Worm (Caenorhabditis elegans) whole organism, early embryonic: ENCODE results near the gene coh-3.

Source experiments
- B0310.2 ChIP-seq: sonication (generic microtip); optimal IDR thresholded peaks from 2 replicates; lab custom pipeline; 2016; ENCODE audit warnings: mild to moderate bottlenecking, missing genetic modification characterization, missing compliant biosample characterization
- F13C5.2 ChIP-seq: sonication (generic microtip); optimal IDR thresholded peaks from 2 replicates; lab custom pipeline; 2017; ENCODE audit warnings: mild to moderate bottlenecking, missing genetic modification characterization, inconsistent platforms, missing compliant biosample characterization
- aly-1 ChIP-seq: sonication (generic microtip); optimal IDR thresholded peaks from 2 replicates; lab custom pipeline; 2016; ENCODE audit warnings: missing genetic modification characterization, missing compliant biosample characterization
- ama-1 ChIP-seq: fragments of 150-350 bp; optimal IDR thresholded peaks from 2 replicates; lab custom pipeline; 2014
- ceh-13 ChIP-seq: fragments of 200-800 bp; sonication (Bioruptor generic); optimal IDR thresholded peaks from 2 replicates; lab custom pipeline; 2018; ENCODE audit warnings: mild to moderate bottlenecking, missing genetic modification characterization, missing compliant biosample characterization
- ceh-36 ChIP-seq: sonication (generic microtip); optimal IDR thresholded peaks from 2 replicates; lab custom pipeline; 2016; ENCODE audit warnings: missing genetic modification characterization, inconsistent platforms, missing compliant biosample characterization
- ets-7 ChIP-seq: sonication (generic microtip); optimal IDR thresholded peaks from 2 replicates; lab custom pipeline; 2016; ENCODE audit warnings: missing genotype, missing genetic modification characterization, missing compliant biosample characterization
- flt-1 ChIP-seq: fragments of 200-800 bp; sonication (Bioruptor generic); IDR thresholded peaks from 2 replicates; pipeline ENCODE4 v1.3.6; 2022; ENCODE audit warnings: missing genetic modification characterization, missing compliant biosample characterization
- hmbx-1 ChIP-seq: sonication (generic microtip); optimal IDR thresholded peaks from 2 replicates; lab custom pipeline; 2016; ENCODE audit warnings: mild to moderate bottlenecking, missing genetic modification characterization, missing compliant biosample characterization
- hmg-4 ChIP-seq: fragments of 200-800 bp; sonication (Bioruptor generic); optimal IDR thresholded peaks from 2 replicates; lab custom pipeline; 2018; ENCODE audit warnings: mild to moderate bottlenecking, missing genetic modification characterization, missing compliant biosample characterization
- hnd-1 ChIP-seq: sonication (generic microtip); optimal IDR thresholded peaks from 2 replicates; lab custom pipeline; 2016; ENCODE audit warnings: missing genetic modification characterization, missing compliant biosample characterization
- pes-1 ChIP-seq: fragments of 200-800 bp; sonication (Bioruptor generic); IDR thresholded peaks from 2 replicates; pipeline ENCODE4 v1.3.6; 2022; ENCODE audit warnings: missing genetic modification reagents, missing genetic modification characterization, missing compliant biosample characterization
- scrt-1 ChIP-seq: fragments of 200-800 bp; sonication (Bioruptor generic); IDR thresholded peaks from 2 replicates; pipeline ENCODE4 v1.3.6; 2022; ENCODE audit warnings: missing genetic modification characterization, missing compliant biosample characterization
- sea-1 ChIP-seq: fragments of 200-800 bp; sonication (Bioruptor generic); conservative IDR thresholded peaks from 2 replicates; pipeline ENCODE4 v1.3.6; 2022; ENCODE audit warnings: missing genetic modification characterization, missing compliant biosample characterization
- tbx-11 ChIP-seq: fragments of 200-800 bp; sonication (Bioruptor generic); IDR thresholded peaks from 2 replicates; pipeline ENCODE4 v1.3.6; 2022; ENCODE audit warnings: missing genetic modification characterization, missing compliant biosample characterization
- tbx-37 ChIP-seq: fragments of 200-800 bp; sonication (Bioruptor generic); conservative IDR thresholded peaks from 2 replicates; pipeline ENCODE4 v1.3.6; 2022; ENCODE audit warnings: missing genetic modification reagents, missing genetic modification characterization, missing compliant biosample characterization
- tra-4 ChIP-seq: sonication (generic microtip); optimal IDR thresholded peaks from 2 replicates; lab custom pipeline; 2017; ENCODE audit warnings: missing genetic modification characterization, missing compliant biosample characterization

The coh-3 gene

DNA sequence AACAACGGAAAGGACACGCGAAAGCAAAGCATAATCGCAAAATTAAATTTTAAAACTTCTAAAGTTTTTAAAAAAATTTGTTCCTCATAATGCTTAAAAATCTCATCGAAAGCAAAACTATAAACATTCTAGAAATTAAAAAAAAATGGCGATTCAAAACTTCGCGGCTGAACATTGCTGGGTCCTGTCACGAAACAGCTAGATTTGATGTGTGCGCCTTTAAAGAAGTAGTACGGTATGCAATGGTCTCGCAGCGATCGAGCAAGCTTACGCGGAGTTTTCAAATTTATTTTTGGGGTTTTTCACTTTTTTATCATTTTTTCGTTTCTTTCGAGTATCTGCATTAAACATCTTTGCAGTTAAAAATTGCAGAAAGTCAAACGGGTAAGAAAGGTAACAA lies at the start of gene coh-3:
coh-3 (plus strand) TSS at position 353 of the 400 bp plus-strand sequence.
- TF ChIP-seq ceh-36 (tag; lab: Kevin White, UChicago): no peak

ce11 chrV:14408774-14409173 lies 48.4 kb upstream of the coh-3 start, which contains the start of gene gnrr-2:
TSS of gene gnrr-2 (plus strand) at chrV:14409074.
- no peak for TF ChIP-seq F13C5.2 (tag; lab: Kevin White, UChicago)
- TF ChIP-seq flt-1: no peak
- no peak for TF ChIP-seq ceh-13 (GFP tag; lab: Kevin White, UChicago)
- TF ChIP-seq ama-1 (lab: Kevin White, UChicago): no peak
- no peak for TF ChIP-seq tbx-37
- TF ChIP-seq hmg-4: no peak
- no peak for TF ChIP-seq ceh-36 (tag; lab: Kevin White, UChicago)
- TF ChIP-seq tbx-11 (GFP tag; lab: Robert Waterston, UW): no peak
- no peak for TF ChIP-seq ets-7 (tag; lab: Kevin White, UChicago)
- no peak for TF ChIP-seq hnd-1
- no peak for TF ChIP-seq aly-1 (tag; lab: Kevin White, UChicago)
- no peak for TF ChIP-seq B0310.2
- no peak for TF ChIP-seq tra-4 (tag; lab: Kevin White, UChicago)
- TF ChIP-seq pes-1: no peak

- TF ChIP-seq flt-1 (no peak), sea-1 (no peak), tbx-11 (GFP tag; lab: Robert Waterston, UW) (no peak), ets-7 (tag; lab: Kevin White, UChicago) (no peak), tra-4 (tag; lab: Kevin White, UChicago) (no peak), pes-1 (no peak), ceh-13 (GFP tag; lab: Kevin White, UChicago) (no peak), hnd-1 (no peak), tbx-37 (no peak), B0310.2 (no peak), ceh-36 (tag; lab: Kevin White, UChicago) (no peak), F13C5.2 (tag; lab: Kevin White, UChicago) (no peak), ama-1 (lab: Kevin White, UChicago) (no peak), aly-1 (tag; lab: Kevin White, UChicago) (no peak), hmg-4 (no peak), scrt-1 (GFP tag; lab: Robert Waterston, UW) (no peak), hmbx-1 (tag; lab: Kevin White, UChicago) (no peak)
Measured at ce11 chrV:14409905-14410304, 47.3 kb upstream of the coh-3 start.

DNA sequence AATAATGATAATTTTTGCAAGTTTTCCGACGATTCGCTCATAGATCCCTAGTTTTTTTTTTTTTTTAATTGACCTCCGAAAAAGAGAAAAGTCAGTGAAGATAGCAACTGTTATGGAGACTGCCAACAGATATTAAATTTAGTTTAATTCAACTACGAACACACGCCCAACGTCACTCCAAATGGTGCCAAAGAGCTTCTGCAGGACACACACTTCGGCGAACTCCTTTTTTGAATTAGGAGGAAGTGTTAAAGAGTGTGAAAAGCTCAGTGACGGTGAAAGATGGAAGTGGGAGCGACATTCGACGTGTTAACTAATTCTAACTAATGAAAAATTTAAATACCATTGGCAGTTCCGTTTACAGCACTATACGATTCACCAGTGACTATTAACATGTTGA lies 45.2 kb upstream of the coh-3 start:
- TF ChIP-seq hnd-1: no peak
- TF ChIP-seq pes-1: no peak
- TF ChIP-seq ceh-13 (GFP tag; lab: Kevin White, UChicago): no peak
- no peak for TF ChIP-seq ceh-36 (tag; lab: Kevin White, UChicago)
- TF ChIP-seq tbx-37: no peak
- no peak for TF ChIP-seq B0310.2
- no peak for TF ChIP-seq F13C5.2 (tag; lab: Kevin White, UChicago)
- TF ChIP-seq ets-7 (tag; lab: Kevin White, UChicago): no peak
- no peak for TF ChIP-seq aly-1 (tag; lab: Kevin White, UChicago)
- no peak for TF ChIP-seq hmg-4
- no peak for TF ChIP-seq flt-1
- no peak for TF ChIP-seq hmbx-1 (tag; lab: Kevin White, UChicago)
- no peak for TF ChIP-seq tra-4 (tag; lab: Kevin White, UChicago)
- TF ChIP-seq scrt-1 (GFP tag; lab: Robert Waterston, UW): no peak
- no peak for TF ChIP-seq ama-1 (lab: Kevin White, UChicago)
- no peak for TF ChIP-seq sea-1

DNA sequence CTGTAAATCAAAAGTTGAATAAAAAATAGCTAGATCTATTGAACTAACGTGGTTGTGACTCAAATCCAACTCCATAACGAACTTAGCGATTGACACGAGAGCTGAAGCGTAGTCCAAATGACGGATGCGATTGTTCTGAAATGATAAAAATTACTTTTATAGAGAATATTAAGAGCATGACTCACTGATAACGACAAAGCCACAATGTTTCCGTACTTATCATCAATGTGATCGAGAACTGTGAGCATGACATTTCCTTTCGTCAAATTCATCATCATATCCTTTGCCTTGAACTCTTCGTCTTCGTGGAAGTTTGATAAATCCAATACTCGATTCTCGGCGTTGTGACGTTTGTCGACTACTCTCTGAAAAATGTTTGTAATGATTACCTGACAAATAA lies 43.2 kb upstream of the coh-3 start:
- no peak for TF ChIP-seq hmg-4
- no peak for TF ChIP-seq ama-1 (lab: Kevin White, UChicago)
- no peak for TF ChIP-seq ceh-13 (GFP tag; lab: Kevin White, UChicago)
- no peak for TF ChIP-seq ceh-36 (tag; lab: Kevin White, UChicago)
- TF ChIP-seq hnd-1: no peak
- TF ChIP-seq B0310.2: no peak
- TF ChIP-seq flt-1: no peak
- TF ChIP-seq tra-4 (tag; lab: Kevin White, UChicago): no peak
- no peak for TF ChIP-seq hmbx-1 (tag; lab: Kevin White, UChicago)
- no peak for TF ChIP-seq ets-7 (tag; lab: Kevin White, UChicago)
- TF ChIP-seq F13C5.2 (tag; lab: Kevin White, UChicago): no peak
- TF ChIP-seq scrt-1 (GFP tag; lab: Robert Waterston, UW): no peak
- TF ChIP-seq tbx-37: no peak
- TF ChIP-seq aly-1 (tag; lab: Kevin White, UChicago): no peak

ce11 chrV:14414964-14415564 lies 42.2 kb upstream of the coh-3 start, which contains the start of the genes nxf-1 and C15H11.11:
TSS of gene nxf-1 (minus strand) at chrV:14415014.
TSS of gene C15H11.11 (plus strand) at chrV:14415499.
- TF ChIP-seq sea-1 (no peak), F13C5.2 (tag; lab: Kevin White, UChicago) (peak; percentile 52)

ce11 chrV:14417735-14418134 lies 39.5 kb upstream of the coh-3 start, which contains the start of the genes nxf-2 and set-31:
TSS of gene nxf-2 (minus strand) at chrV:14417835.
TSS of gene set-31 (plus strand) at chrV:14417903.
- TF ChIP-seq tbx-37: no peak
- no peak for TF ChIP-seq hmg-4
- TF ChIP-seq tbx-11 (GFP tag; lab: Robert Waterston, UW): no peak
- no peak for TF ChIP-seq pes-1
- no peak for TF ChIP-seq B0310.2
- TF ChIP-seq flt-1: no peak
- no peak for TF ChIP-seq hmbx-1 (tag; lab: Kevin White, UChicago)
- TF ChIP-seq tra-4 (tag; lab: Kevin White, UChicago): no peak
- no peak for TF ChIP-seq F13C5.2 (tag; lab: Kevin White, UChicago)
- TF ChIP-seq ama-1 (lab: Kevin White, UChicago): no peak
- no peak for TF ChIP-seq scrt-1 (GFP tag; lab: Robert Waterston, UW)
- TF ChIP-seq hnd-1: no peak
- no peak for TF ChIP-seq ceh-13 (GFP tag; lab: Kevin White, UChicago)

DNA sequence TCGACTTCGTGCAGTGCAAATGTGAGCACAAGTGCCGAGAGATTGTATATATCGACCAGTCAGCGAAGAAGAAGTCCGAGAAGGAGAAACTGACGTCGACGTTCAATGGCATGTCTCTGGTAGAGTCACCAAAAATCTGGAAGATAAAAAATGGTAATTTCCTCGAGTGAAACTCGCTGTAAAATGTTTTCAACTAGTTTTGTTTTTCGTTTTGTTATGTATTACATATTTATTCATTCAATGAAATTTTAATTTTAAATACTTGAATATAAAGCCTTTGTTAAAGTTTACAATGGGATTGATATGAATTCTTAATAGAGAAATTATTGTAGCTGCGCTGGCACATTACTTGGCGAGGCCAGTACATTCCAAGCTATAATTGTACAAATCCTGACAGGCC lies 37.4 kb upstream of the coh-3 start:
- TF ChIP-seq tbx-37 (no peak), ets-7 (tag; lab: Kevin White, UChicago) (no peak), ceh-13 (GFP tag; lab: Kevin White, UChicago) (no peak), tra-4 (tag; lab: Kevin White, UChicago) (no peak), ceh-36 (tag; lab: Kevin White, UChicago) (no peak), hmbx-1 (tag; lab: Kevin White, UChicago) (no peak), hmg-4 (no peak), tbx-11 (GFP tag; lab: Robert Waterston, UW) (no peak), sea-1 (no peak), ama-1 (lab: Kevin White, UChicago) (no peak), scrt-1 (GFP tag; lab: Robert Waterston, UW) (no peak)
